Fruit fly (Drosophila melanogaster) S2 (cell line): ENCODE measurements around the gene CG42529.

ENCODE experiments used
- CG8478 ChIP-seq: fragments of >200 bp; optimal IDR thresholded peaks from 2 replicates; lab custom pipeline; 2018
- CTCF ChIP-seq, 2 experiments: fragments of >200 bp; optimal IDR thresholded peaks; 2 replicates each; lab custom pipeline; 2018

DNA sequence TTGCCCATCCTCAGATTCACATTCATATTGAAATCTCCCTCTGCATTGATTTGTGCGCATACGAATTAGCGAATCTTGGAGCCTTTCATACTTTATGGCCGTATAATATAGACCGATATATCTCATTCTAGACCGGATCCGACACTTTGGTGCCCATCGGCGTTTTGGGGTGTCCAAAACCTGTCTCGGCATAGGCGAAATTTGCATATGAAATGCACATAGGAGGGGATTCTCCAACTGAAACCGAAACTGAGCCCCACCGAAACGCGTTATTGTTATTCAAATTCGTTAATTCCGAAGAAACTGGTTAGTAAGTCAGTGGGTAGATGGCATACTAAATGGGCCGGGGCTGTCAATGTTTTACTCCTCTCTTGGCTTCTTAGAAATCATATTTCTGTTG, 28.3 kb upstream of the CG42529 start:
- no peak for TF ChIP-seq CG8478 (lab: Kevin White, UChicago)
- no peak for TF ChIP-seq CTCF (optimal IDR thresholded peaks at IDR 0.05; lab: Kevin White, UChicago)
